1 fruit fly cellular context compared by ENCODE assay signal in the genomic region with DNA sequence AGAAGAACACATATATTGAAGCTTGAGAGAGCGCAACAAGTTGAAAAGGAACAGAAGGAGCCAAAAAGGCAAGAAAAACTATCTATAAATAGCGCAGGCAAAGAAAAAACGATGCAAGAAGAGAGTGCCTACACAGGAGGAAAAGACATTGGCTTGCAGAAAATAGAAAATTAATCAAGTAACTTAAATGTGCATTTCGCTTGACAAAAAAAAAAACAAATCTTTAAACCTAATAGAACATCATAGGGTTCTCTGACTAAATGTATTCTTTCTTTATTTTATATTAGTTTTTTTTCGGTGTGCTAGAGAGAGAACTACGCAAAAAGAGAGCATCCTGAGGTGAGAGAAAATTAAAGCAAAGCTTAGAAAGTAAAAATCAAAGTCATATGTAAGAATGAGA.
TF ChIP-seq lines count a peak whose summit lies in the region.

No protein-coding gene starts in this region.

TF ChIP-seq in whole organism, embryonic, 481 proteins besides CTCF, POLR2A, EP300 and RAD21 (continued from another document and continues in another):
- peak; percentile 41 for TF ChIP-seq CoRest (tag; optimal IDR thresholded peaks at IDR 0.05; lab: Kevin White, UChicago)
- no peak for TF ChIP-seq CG10274 (GFP tag; optimal IDR thresholded peaks at IDR 0.05; lab: Kevin White, UChicago)
- TF ChIP-seq CG6654 (GFP tag; optimal IDR thresholded peaks at IDR 0.05; lab: Kevin White, UChicago) = no peak
- peak; percentile 29 for TF ChIP-seq Camta (GFP tag; optimal IDR thresholded peaks at IDR 0.05; lab: Kevin White, UChicago)
- peak; percentile 10 for TF ChIP-seq CG30431 (GFP tag; optimal IDR thresholded peaks at IDR 0.05; lab: Kevin White, UChicago)
- TF ChIP-seq zen (tag; optimal IDR thresholded peaks at IDR 0.05; lab: Kevin White, UChicago) = peak; percentile 28
- TF ChIP-seq CG7372 (GFP tag; IDR thresholded peaks at IDR 0.05; lab: Robert Waterston, UW) = 0 out of 2 replicates have a peak, but pooled peaks have one; percentile 14
- peak; percentile 90 for TF ChIP-seq Drgx (GFP tag; IDR thresholded peaks at IDR 0.05; lab: Robert Waterston, UW)
- TF ChIP-seq knrl (GFP tag; IDR thresholded peaks at IDR 0.05; lab: Robert Waterston, UW; ENCODE audit: partially characterized antibody) = no peak
- TF ChIP-seq Pdp1 (GFP tag; optimal IDR thresholded peaks at IDR 0.05; lab: Kevin White, UChicago) = peak in 1 of 2 experiments; percentile 23
- 0 out of 3 replicates have a peak, but pooled peaks have one; percentile 19 for TF ChIP-seq B-H1 (GFP tag; IDR thresholded peaks at IDR 0.05; lab: Robert Waterston, UW)
- no peak for TF ChIP-seq CG14441 (GFP tag; IDR thresholded peaks at IDR 0.05; lab: Robert Waterston, UW)
- peak; percentile 49 for TF ChIP-seq CG2202 (tag; optimal IDR thresholded peaks at IDR 0.05; lab: Kevin White, UChicago)
- no peak for TF ChIP-seq CG30020 (tag; optimal IDR thresholded peaks at IDR 0.05; lab: Kevin White, UChicago)
- peak; percentile 8 for TF ChIP-seq CG16863 (GFP tag; optimal IDR thresholded peaks at IDR 0.05; lab: Kevin White, UChicago)
- TF ChIP-seq Blimp-1 (GFP tag; optimal IDR thresholded peaks at IDR 0.05; lab: Kevin White, UChicago) = peak; percentile 54
- TF ChIP-seq Hr3 (GFP tag; optimal IDR thresholded peaks at IDR 0.05; lab: Kevin White, UChicago) = peak; percentile 27
- TF ChIP-seq Dbx (GFP tag; IDR thresholded peaks at IDR 0.05; lab: Robert Waterston, UW) = no peak
- no peak for TF ChIP-seq CG8478 (optimal IDR thresholded peaks at IDR 0.05; lab: Kevin White, UChicago)
- TF ChIP-seq CG6254 (GFP tag; optimal IDR thresholded peaks at IDR 0.05; lab: Kevin White, UChicago) = peak; percentile 27
- TF ChIP-seq croc (GFP tag; conservative IDR thresholded peaks at IDR 0.05; lab: Robert Waterston, UW) = peak; percentile 52; the same call in 2 of the 3 replicates
- TF ChIP-seq CG2678 (tag; optimal IDR thresholded peaks at IDR 0.05; lab: Kevin White, UChicago) = peak; percentile 33
- no peak for TF ChIP-seq sqz (GFP tag; optimal IDR thresholded peaks at IDR 0.05; lab: Kevin White, UChicago)
- no peak for TF ChIP-seq tup (GFP tag; optimal IDR thresholded peaks at IDR 0.05; lab: Kevin White, UChicago)
- peak; percentile 30 for TF ChIP-seq CG18764 (GFP tag; optimal IDR thresholded peaks at IDR 0.05; lab: Kevin White, UChicago)
- peak; percentile 7 for TF ChIP-seq Sox100B (GFP tag; optimal IDR thresholded peaks at IDR 0.05; lab: Kevin White, UChicago)
- no peak for TF ChIP-seq Hey (tag; optimal IDR thresholded peaks at IDR 0.05; lab: Kevin White, UChicago)
- TF ChIP-seq sna (GFP tag; IDR thresholded peaks at IDR 0.05; lab: Robert Waterston, UW; ENCODE audit: partially characterized antibody) = no peak
- TF ChIP-seq wdn (GFP tag; IDR thresholded peaks at IDR 0.05; lab: Robert Waterston, UW) = no peak
- no peak for TF ChIP-seq sr (GFP tag; IDR thresholded peaks at IDR 0.05; lab: Robert Waterston, UW)
- TF ChIP-seq p53 (GFP tag; optimal IDR thresholded peaks at IDR 0.05; lab: Kevin White, UChicago) = no peak
- peak; percentile 80 for TF ChIP-seq nom (GFP tag; optimal IDR thresholded peaks at IDR 0.05; lab: Kevin White, UChicago)
- peak; percentile 76 for TF ChIP-seq gem (tag; optimal IDR thresholded peaks at IDR 0.05; lab: Kevin White, UChicago)
- peak; percentile 54 for TF ChIP-seq Spps (tag; optimal IDR thresholded peaks at IDR 0.05; lab: Kevin White, UChicago)
- TF ChIP-seq Ravus (GFP tag; IDR thresholded peaks at IDR 0.05; lab: Robert Waterston, UW) = no peak
- peak; percentile 6 for TF ChIP-seq Side (GFP tag; optimal IDR thresholded peaks at IDR 0.05; lab: Kevin White, UChicago)
- TF ChIP-seq tin (GFP tag; optimal IDR thresholded peaks at IDR 0.05; lab: Kevin White, UChicago) = peak; percentile 47
- TF ChIP-seq pzg (GFP tag; optimal IDR thresholded peaks at IDR 0.05; lab: Kevin White, UChicago) = no peak
- no peak for TF ChIP-seq Sry-β (GFP tag; optimal IDR thresholded peaks at IDR 0.05; lab: Kevin White, UChicago)
- TF ChIP-seq da (GFP tag; optimal IDR thresholded peaks at IDR 0.05; lab: Kevin White, UChicago) = no peak
- TF ChIP-seq Fer3 (tag; optimal IDR thresholded peaks at IDR 0.05; lab: Kevin White, UChicago) = no peak
- TF ChIP-seq CG7839 (tag; optimal IDR thresholded peaks at IDR 0.05; lab: Kevin White, UChicago) = peak; percentile 39
- TF ChIP-seq CG8290 (GFP tag; optimal IDR thresholded peaks at IDR 0.05; lab: Kevin White, UChicago) = no peak
- TF ChIP-seq CG8290 (tag; optimal IDR thresholded peaks at IDR 0.05; lab: Kevin White, UChicago) = no peak
- TF ChIP-seq CG31441 (GFP tag; IDR thresholded peaks at IDR 0.05; lab: Robert Waterston, UW) = peak; percentile 45; the same call in 1 of the 2 replicates
- no peak for TF ChIP-seq Med (GFP tag; lab: Kevin White, UChicago)
- no peak for TF ChIP-seq CG7786 (GFP tag; optimal IDR thresholded peaks at IDR 0.05; lab: Kevin White, UChicago)
- TF ChIP-seq Nf-YB (GFP tag; optimal IDR thresholded peaks at IDR 0.05; lab: Kevin White, UChicago) = peak; percentile 4
- TF ChIP-seq CG15601 (tag; optimal IDR thresholded peaks at IDR 0.05; lab: Kevin White, UChicago) = peak; percentile 21
- TF ChIP-seq otp (GFP tag; IDR thresholded peaks at IDR 0.05; lab: Robert Waterston, UW) = peak; percentile 66; the same call in 1 of the 3 replicates
- TF ChIP-seq mam (GFP tag; optimal IDR thresholded peaks at IDR 0.05; lab: Kevin White, UChicago) = no peak
- no peak for TF ChIP-seq CG10543 (GFP tag; optimal IDR thresholded peaks at IDR 0.05; lab: Kevin White, UChicago)
- TF ChIP-seq Bdp1 (GFP tag; optimal IDR thresholded peaks at IDR 0.05; lab: Kevin White, UChicago) = no peak
- no peak for TF ChIP-seq CG8765 (GFP tag; IDR thresholded peaks at IDR 0.05; lab: Robert Waterston, UW)
- no peak for TF ChIP-seq CG18011 (GFP tag; optimal IDR thresholded peaks at IDR 0.05; lab: Kevin White, UChicago)
- peak; percentile 37; the same call in 1 of the 2 replicates for TF ChIP-seq sisA (GFP tag; IDR thresholded peaks at IDR 0.05; lab: Robert Waterston, UW)
- TF ChIP-seq Trl (optimal IDR thresholded peaks at IDR 0.05; lab: Kevin White, UChicago) = peak in 1 of 2 experiments; percentile 14
- TF ChIP-seq Trl (GFP tag; optimal IDR thresholded peaks at IDR 0.05; lab: Kevin White, UChicago) = no peak
- TF ChIP-seq CG4854 (GFP tag; optimal IDR thresholded peaks at IDR 0.05; lab: Kevin White, UChicago) = no peak
- TF ChIP-seq ase (GFP tag; IDR thresholded peaks at IDR 0.05; lab: Robert Waterston, UW) = no peak
- no peak for TF ChIP-seq TFAM (GFP tag; optimal IDR thresholded peaks at IDR 0.05; lab: Kevin White, UChicago)
- TF ChIP-seq gsb (GFP tag; IDR thresholded peaks at IDR 0.05; lab: Robert Waterston, UW) = no peak
- no peak for TF ChIP-seq emc (GFP tag; optimal IDR thresholded peaks at IDR 0.05; lab: Kevin White, UChicago)
- no peak for TF ChIP-seq CG9932 (GFP tag; IDR thresholded peaks at IDR 0.05; lab: Robert Waterston, UW)
- TF ChIP-seq chif (GFP tag; optimal IDR thresholded peaks at IDR 0.05; lab: Kevin White, UChicago) = peak; percentile 2 to 68
- TF ChIP-seq Hsf (GFP tag; optimal IDR thresholded peaks at IDR 0.05; lab: Kevin White, UChicago) = peak; percentile 53
- TF ChIP-seq CG17385 (GFP tag; optimal IDR thresholded peaks at IDR 0.05; lab: Kevin White, UChicago) = peak; percentile 24
- no peak for TF ChIP-seq Hr78 (GFP tag; optimal IDR thresholded peaks at IDR 0.05; lab: Kevin White, UChicago)
- no peak for TF ChIP-seq wek (GFP tag; optimal IDR thresholded peaks at IDR 0.05; lab: Kevin White, UChicago)
- TF ChIP-seq Xbp1 (GFP tag; optimal IDR thresholded peaks at IDR 0.05; lab: Kevin White, UChicago) = peak; percentile 63
- TF ChIP-seq dmrt11E (tag; optimal IDR thresholded peaks at IDR 0.05; lab: Kevin White, UChicago) = peak; percentile 83
- TF ChIP-seq CG9876 (GFP tag; optimal IDR thresholded peaks at IDR 0.05; lab: Kevin White, UChicago) = no peak
- TF ChIP-seq CG10267 (tag; optimal IDR thresholded peaks at IDR 0.05; lab: Kevin White, UChicago) = peak; percentile 57
- TF ChIP-seq CG1024 (GFP tag; IDR thresholded peaks at IDR 0.05; lab: Robert Waterston, UW) = peak; percentile 50; the same call in 1 of the 2 replicates
- peak; percentile 1 for TF ChIP-seq pum (GFP tag; optimal IDR thresholded peaks at IDR 0.05; lab: Kevin White, UChicago)
- TF ChIP-seq lov (optimal IDR thresholded peaks at IDR 0.05; lab: Kevin White, UChicago) = no peak
- TF ChIP-seq lov (GFP tag; IDR thresholded peaks at IDR 0.05; lab: Robert Waterston, UW) = 0 out of 3 replicates have a peak, but pooled peaks have one; percentile 39
- TF ChIP-seq CG17829 (tag; optimal IDR thresholded peaks at IDR 0.05; lab: Kevin White, UChicago) = peak; percentile 21
- TF ChIP-seq CG3847 (GFP tag; IDR thresholded peaks at IDR 0.05; lab: Robert Waterston, UW) = no peak
- TF ChIP-seq gcm (GFP tag; optimal IDR thresholded peaks at IDR 0.05; lab: Kevin White, UChicago) = peak; percentile 27
- no peak for TF ChIP-seq danr (GFP tag; IDR thresholded peaks at IDR 0.05; lab: Robert Waterston, UW)
- no peak for TF ChIP-seq CG11723 (GFP tag; optimal IDR thresholded peaks at IDR 0.05; lab: Kevin White, UChicago)
- TF ChIP-seq chn (GFP tag; optimal IDR thresholded peaks at IDR 0.05; lab: Kevin White, UChicago) = peak; percentile 19
- TF ChIP-seq sd (tag; optimal IDR thresholded peaks at IDR 0.05; lab: Kevin White, UChicago) = no peak
- TF ChIP-seq D (optimal IDR thresholded peaks at IDR 0.05; lab: Kevin White, UChicago) = no peak
- TF ChIP-seq D (GFP tag; optimal IDR thresholded peaks at IDR 0.05; lab: Kevin White, UChicago) = peak; percentile 16
- TF ChIP-seq C15 (GFP tag; IDR thresholded peaks at IDR 0.05; lab: Robert Waterston, UW) = no peak
- TF ChIP-seq CG13123 (GFP tag; optimal IDR thresholded peaks at IDR 0.05; lab: Kevin White, UChicago) = no peak
- TF ChIP-seq CG6791 (GFP tag; IDR thresholded peaks at IDR 0.05; lab: Robert Waterston, UW; ENCODE audit: partially characterized antibody) = no peak
- no peak for TF ChIP-seq her (GFP tag; optimal IDR thresholded peaks at IDR 0.05; lab: Kevin White, UChicago)
- peak; percentile 68; the same call in 2 of the 3 replicates for TF ChIP-seq ci (GFP tag; IDR thresholded peaks at IDR 0.05; lab: Robert Waterston, UW)
- TF ChIP-seq CG7271 (tag; optimal IDR thresholded peaks at IDR 0.05; lab: Kevin White, UChicago) = no peak
- no peak for TF ChIP-seq mirr (GFP tag; optimal IDR thresholded peaks at IDR 0.05; lab: Kevin White, UChicago)
- TF ChIP-seq CG30403 (GFP tag; optimal IDR thresholded peaks at IDR 0.05; lab: Kevin White, UChicago) = peak; percentile 41
- no peak for TF ChIP-seq org-1 (GFP tag; optimal IDR thresholded peaks at IDR 0.05; lab: Kevin White, UChicago)
- no peak; the same call in 2 of the 3 replicates for TF ChIP-seq tgo (GFP tag; IDR thresholded peaks at IDR 0.05; lab: Robert Waterston, UW)
- no peak for TF ChIP-seq CG4707 (GFP tag; optimal IDR thresholded peaks at IDR 0.05; lab: Kevin White, UChicago)
- TF ChIP-seq CG11398 (GFP tag; optimal IDR thresholded peaks at IDR 0.05; lab: Kevin White, UChicago) = no peak
- no peak for TF ChIP-seq dimm (GFP tag; IDR thresholded peaks at IDR 0.05; lab: Robert Waterston, UW)
- peak; percentile 57 for TF ChIP-seq CG6689 (GFP tag; IDR thresholded peaks at IDR 0.05; lab: Robert Waterston, UW)
- no peak for TF ChIP-seq CG31365 (tag; optimal IDR thresholded peaks at IDR 0.05; lab: Kevin White, UChicago)
- peak; percentile 52 for TF ChIP-seq NC2β (GFP tag; optimal IDR thresholded peaks at IDR 0.05; lab: Kevin White, UChicago)
- no peak for TF ChIP-seq yki (optimal IDR thresholded peaks at IDR 0.05; lab: Kevin White, UChicago)
- no peak for TF ChIP-seq schlank (tag; optimal IDR thresholded peaks at IDR 0.05; lab: Kevin White, UChicago)
- TF ChIP-seq dm (GFP tag; optimal IDR thresholded peaks at IDR 0.05; lab: Kevin White, UChicago) = no peak
- TF ChIP-seq CG6175 (GFP tag; IDR thresholded peaks at IDR 0.05; lab: Robert Waterston, UW) = no peak
- peak; percentile 16 for TF ChIP-seq Mad (GFP tag; optimal IDR thresholded peaks at IDR 0.05; lab: Kevin White, UChicago)
- no peak for TF ChIP-seq CG34376 (GFP tag; optimal IDR thresholded peaks at IDR 0.05; lab: Kevin White, UChicago)
- TF ChIP-seq Stat92E (GFP tag; optimal IDR thresholded peaks at IDR 0.05; lab: Kevin White, UChicago) = no peak
- TF ChIP-seq bbx (GFP tag; IDR thresholded peaks at IDR 0.05; lab: Robert Waterston, UW; ENCODE audit: partially characterized antibody) = no peak
- TF ChIP-seq zf30C (GFP tag; optimal IDR thresholded peaks at IDR 0.05; lab: Kevin White, UChicago) = no peak
- TF ChIP-seq mld (GFP tag; IDR thresholded peaks at IDR 0.05; lab: Robert Waterston, UW; ENCODE audit: partially characterized antibody) = no peak
- TF ChIP-seq ftz-f1 (GFP tag; optimal IDR thresholded peaks at IDR 0.05; lab: Kevin White, UChicago) = no peak
- no peak for TF ChIP-seq crp (GFP tag; optimal IDR thresholded peaks at IDR 0.05; lab: Kevin White, UChicago)
- no peak for TF ChIP-seq pb (GFP tag; optimal IDR thresholded peaks at IDR 0.05; lab: Kevin White, UChicago)
- TF ChIP-seq Adf1 (GFP tag; IDR thresholded peaks at IDR 0.05; lab: Robert Waterston, UW) = no peak
- no peak for TF ChIP-seq CG3163 (GFP tag; optimal IDR thresholded peaks at IDR 0.05; lab: Kevin White, UChicago)
- no peak for TF ChIP-seq trh (GFP tag; optimal IDR thresholded peaks at IDR 0.05; lab: Kevin White, UChicago)
- TF ChIP-seq CG11247 (GFP tag; IDR thresholded peaks at IDR 0.05; lab: Robert Waterston, UW) = no peak
- TF ChIP-seq CG3995 (GFP tag; optimal IDR thresholded peaks at IDR 0.05; lab: Kevin White, UChicago) = no peak
- TF ChIP-seq dan (GFP tag; IDR thresholded peaks at IDR 0.05; lab: Robert Waterston, UW) = 0 out of 2 replicates have a peak, but pooled peaks have one; percentile 55
- TF ChIP-seq CG4404 (GFP tag; IDR thresholded peaks at IDR 0.05; lab: Robert Waterston, UW) = 0 out of 2 replicates have a peak, but pooled peaks have one; percentile 30
- no peak for TF ChIP-seq Tbp (GFP tag; optimal IDR thresholded peaks at IDR 0.05; lab: Kevin White, UChicago)
- no peak for TF ChIP-seq MBD-R2 (GFP tag; IDR thresholded peaks at IDR 0.05; lab: Robert Waterston, UW)
- TF ChIP-seq ssp (GFP tag; IDR thresholded peaks at IDR 0.05; lab: Robert Waterston, UW) = peak; percentile 43; the same call in 1 of the 2 replicates
- TF ChIP-seq ash1 (GFP tag; optimal IDR thresholded peaks at IDR 0.05; lab: Kevin White, UChicago) = no peak
- TF ChIP-seq HLH54F (GFP tag; optimal IDR thresholded peaks at IDR 0.05; lab: Kevin White, UChicago) = no peak
- TF ChIP-seq CG14014 (GFP tag; IDR thresholded peaks at IDR 0.05; lab: Robert Waterston, UW) = no peak
- peak; percentile 63 for TF ChIP-seq az2 (GFP tag; optimal IDR thresholded peaks at IDR 0.05; lab: Kevin White, UChicago)
- TF ChIP-seq Fer2 (tag; optimal IDR thresholded peaks at IDR 0.05; lab: Kevin White, UChicago) = no peak
